Fruit fly (Drosophila melanogaster) whole organism, embryonic: ENCODE measurements around the gene UQCR-6.4L.

Experiments used
- Antp ChIP-seq: fragments of 200-800 bp; sonication (Bioruptor generic); optimal IDR thresholded peaks from 3 replicates; lab custom pipeline; 2016; ENCODE audit warnings: missing biosample characterization, missing genetic modification characterization
- Atf3 ChIP-seq: fragments of 200-800 bp; sonication (Bioruptor generic); optimal IDR thresholded peaks from 3 replicates; lab custom pipeline; 2016; ENCODE audit warnings: missing biosample characterization, missing genetic modification characterization
- CG1024 ChIP-seq: fragments of 200-800 bp; sonication (Bioruptor generic); IDR thresholded peaks from 2 replicates; pipeline ENCODE4 v1.3.6; 2022; ENCODE audit warnings: missing biosample characterization, missing genetic modification characterization
- CG12071 ChIP-seq: fragments of 200-800 bp; sonication (Bioruptor generic); optimal IDR thresholded peaks from 3 replicates; lab custom pipeline; 2018; ENCODE audit warnings: missing biosample characterization, mild to moderate bottlenecking, missing genetic modification characterization
- CG14710 ChIP-seq: fragments of 200-800 bp; sonication (Bioruptor generic); optimal IDR thresholded peaks from 3 replicates; lab custom pipeline; 2019; ENCODE audit warnings: missing biosample characterization, mild to moderate bottlenecking, missing genetic modification characterization, moderate library complexity
- CG15269 ChIP-seq: fragments of 200-800 bp; sonication (Bioruptor generic); optimal IDR thresholded peaks from 2 replicates; lab custom pipeline; 2018; ENCODE audit warnings: missing biosample characterization, mild to moderate bottlenecking, missing genetic modification characterization, moderate library complexity
- CG1602 ChIP-seq: fragments of 200-800 bp; sonication (Bioruptor generic); optimal IDR thresholded peaks from 3 replicates; lab custom pipeline; 2016; ENCODE audit warnings: missing biosample characterization, missing genetic modification characterization
- CG16779 ChIP-seq: fragments of 200-800 bp; sonication (Bioruptor generic); IDR thresholded peaks from 2 replicates; pipeline ENCODE4 v1.3.6; 2022; ENCODE audit warnings: missing biosample characterization, missing genetic modification characterization
- CG17829 ChIP-seq: fragments of 200-800 bp; optimal IDR thresholded peaks from 2 replicates; lab custom pipeline; 2019; ENCODE audit warnings: missing biosample characterization, mild to moderate bottlenecking, missing genetic modification characterization, moderate library complexity
- CG17912 ChIP-seq: fragments of 200-800 bp; sonication (Bioruptor generic); optimal IDR thresholded peaks from 2 replicates; lab custom pipeline; 2018; ENCODE audit warnings: missing biosample characterization, mild to moderate bottlenecking, missing genetic modification characterization
- CG18476 ChIP-seq: fragments of 200-800 bp; sonication (Bioruptor generic); optimal IDR thresholded peaks from 2 replicates; lab custom pipeline; 2016; ENCODE audit warnings: missing biosample characterization, mild to moderate bottlenecking, missing genetic modification characterization
- CG2120 ChIP-seq: fragments of 200-800 bp; sonication (Bioruptor generic); optimal IDR thresholded peaks from 3 replicates; lab custom pipeline; 2016; ENCODE audit warnings: missing biosample characterization, missing genetic modification characterization
- CG2129 ChIP-seq: fragments of 200-800 bp; sonication (Bioruptor generic); IDR thresholded peaks from 2 replicates; pipeline ENCODE4 v1.3.6; 2022; ENCODE audit warnings: missing biosample characterization, missing genetic modification characterization; ENCODE audit not compliant: partially characterized antibody
- CG2199 ChIP-seq: fragments of 200-800 bp; sonication (Bioruptor generic); IDR thresholded peaks from 3 replicates; pipeline ENCODE4 v1.3.6; 2022; ENCODE audit warnings: missing biosample characterization, missing genetic modification characterization
- CG31365 ChIP-seq: fragments of 200-800 bp; sonication (Bioruptor generic); optimal IDR thresholded peaks from 2 replicates; lab custom pipeline; 2018; ENCODE audit warnings: missing biosample characterization, mild to moderate bottlenecking, missing genetic modification characterization
- CG6254 ChIP-seq: fragments of 200-800 bp; sonication (Bioruptor generic); optimal IDR thresholded peaks from 3 replicates; lab custom pipeline; 2017; ENCODE audit warnings: mild to moderate bottlenecking, missing biosample characterization, missing genetic modification reagents, missing genetic modification characterization
- CG6272 ChIP-seq: fragments of 200-800 bp; sonication (Bioruptor generic); IDR thresholded peaks from 2 replicates; pipeline ENCODE4 v1.3.6; 2022; ENCODE audit warnings: missing biosample characterization, missing genetic modification characterization
- CG6689 ChIP-seq: fragments of 200-800 bp; sonication (Bioruptor generic); IDR thresholded peaks from 2 replicates; pipeline ENCODE4 v1.3.6; 2022; ENCODE audit warnings: missing biosample characterization, missing genetic modification characterization
- CG6854 ChIP-seq: fragments of 200-800 bp; sonication (Bioruptor generic); optimal IDR thresholded peaks from 3 replicates; lab custom pipeline; 2017; ENCODE audit warnings: missing biosample characterization, mild to moderate bottlenecking, missing genetic modification characterization
- CG8290 ChIP-seq, 3 experiments: fragments of 200-800 bp; sonication (Bioruptor generic); optimal IDR thresholded peaks; 2 replicates each; lab custom pipeline; 2016 to 2019; ENCODE audit warnings: missing biosample characterization in 3 of 3, missing genetic modification characterization in 3 of 3, mild to moderate bottlenecking in 2 of 3, moderate library complexity in 1 of 3
- CG8944 ChIP-seq: fragments of 200-800 bp; sonication (Bioruptor generic); optimal IDR thresholded peaks from 3 replicates; lab custom pipeline; 2016; ENCODE audit warnings: missing biosample characterization, missing genetic modification characterization
- CG9437 ChIP-seq: fragments of 200-800 bp; sonication (Bioruptor generic); optimal IDR thresholded peaks from 2 replicates; lab custom pipeline; 2018; ENCODE audit warnings: missing biosample characterization, mild to moderate bottlenecking, missing genetic modification characterization
- Camta ChIP-seq: fragments of 200-800 bp; sonication (Bioruptor generic); optimal IDR thresholded peaks from 2 replicates; lab custom pipeline; 2016; ENCODE audit warnings: missing biosample characterization, missing genetic modification characterization
- Eip74EF ChIP-seq, 2 experiments: fragments of 200-800 bp in 1 of 2; fragments of >200 bp in 1 of 2; sonication (Bioruptor generic) in 1 of 2; optimal IDR thresholded peaks; 2 replicates each; lab custom pipeline; 2017 to 2019; ENCODE audit warnings: missing biosample characterization in 2 of 2, missing genetic modification characterization in 2 of 2, mild to moderate bottlenecking in 1 of 2, moderate library complexity in 1 of 2
- HLH54F ChIP-seq: fragments of 200-800 bp; sonication (Bioruptor generic); optimal IDR thresholded peaks from 3 replicates; lab custom pipeline; 2016; ENCODE audit warnings: missing biosample characterization, missing genetic modification characterization
- Hey ChIP-seq: fragments of 200-800 bp; sonication (Bioruptor generic); optimal IDR thresholded peaks from 3 replicates; lab custom pipeline; 2018; ENCODE audit warnings: missing biosample characterization, mild to moderate bottlenecking, missing genetic modification characterization
- Hr51 ChIP-seq, 2 experiments: fragments of 200-800 bp; sonication (Bioruptor generic); optimal IDR thresholded peaks; 2 replicates in 1 of 2; 3 replicates in 1 of 2; lab custom pipeline; 2016 to 2018; ENCODE audit warnings: missing biosample characterization in 2 of 2, missing genetic modification characterization in 2 of 2, mild to moderate bottlenecking in 1 of 2, moderate library complexity in 1 of 2
- Lhr ChIP-seq: fragments of 200-800 bp; sonication (Bioruptor generic); optimal IDR thresholded peaks from 3 replicates; lab custom pipeline; 2017; ENCODE audit warnings: mild to moderate bottlenecking, missing biosample characterization, missing genetic modification reagents, missing genetic modification characterization
- Lim3 ChIP-seq: fragments of 200-800 bp; sonication (Bioruptor generic); IDR thresholded peaks from 2 replicates; pipeline ENCODE4 v1.3.6; 2022; ENCODE audit warnings: missing biosample characterization, missing genetic modification characterization
- Max ChIP-seq: fragments of 200-800 bp; sonication (Bioruptor generic); optimal IDR thresholded peaks from 2 replicates; lab custom pipeline; 2016; ENCODE audit warnings: missing biosample characterization, mild to moderate bottlenecking, missing genetic modification characterization
- Opbp ChIP-seq: fragments of 200-800 bp; sonication (Bioruptor generic); IDR thresholded peaks from 3 replicates; pipeline ENCODE4 v1.3.6; 2022; ENCODE audit warnings: missing biosample characterization, missing genetic modification characterization; ENCODE audit not compliant: partially characterized antibody
- Ptx1 ChIP-seq: fragments of 200-800 bp; sonication (Bioruptor generic); IDR thresholded peaks from 2 replicates; pipeline ENCODE4 v1.3.6; 2022; ENCODE audit warnings: missing biosample characterization, missing genetic modification characterization
- Rfx ChIP-seq: fragments of 200-800 bp; sonication (Bioruptor generic); IDR thresholded peaks from 2 replicates; pipeline ENCODE4 v1.3.6; 2022; ENCODE audit warnings: missing biosample characterization, missing genetic modification characterization
- Taf1 ChIP-seq: fragments of 200-800 bp; sonication (Bioruptor generic); IDR thresholded peaks from 2 replicates; pipeline ENCODE4 v1.3.6; 2022; ENCODE audit warnings: missing biosample characterization, missing genetic modification characterization
- al ChIP-seq: fragments of 200-800 bp; sonication (Bioruptor generic); IDR thresholded peaks from 2 replicates; pipeline ENCODE4 v1.3.6; 2022; ENCODE audit warnings: missing biosample characterization, missing genetic modification characterization
- ap ChIP-seq: fragments of 200-800 bp; sonication (Bioruptor generic); IDR thresholded peaks from 2 replicates; pipeline ENCODE4 v1.3.6; 2022; ENCODE audit warnings: missing biosample characterization, missing genetic modification characterization
- croc ChIP-seq: fragments of 200-800 bp; sonication (Bioruptor generic); conservative IDR thresholded peaks from 3 replicates; pipeline ENCODE4 v1.3.6; 2022; ENCODE audit warnings: missing biosample characterization, missing genetic modification characterization
- fd3F ChIP-seq: fragments of 200-800 bp; sonication (Bioruptor generic); optimal IDR thresholded peaks from 2 replicates; lab custom pipeline; 2018; ENCODE audit warnings: missing biosample characterization, mild to moderate bottlenecking, missing genetic modification characterization, moderate library complexity
- fd96Cb ChIP-seq: fragments of 200-800 bp; sonication (Bioruptor generic); optimal IDR thresholded peaks from 2 replicates; lab custom pipeline; 2018; ENCODE audit warnings: missing biosample characterization, mild to moderate bottlenecking, missing genetic modification characterization, moderate library complexity
- gce ChIP-seq: fragments of 200-800 bp; sonication (Bioruptor generic); IDR thresholded peaks from 3 replicates; pipeline ENCODE4 v1.3.6; 2022; ENCODE audit warnings: missing biosample characterization, missing genetic modification characterization
- gfzf ChIP-seq: fragments of 200-800 bp; sonication (Bioruptor generic); optimal IDR thresholded peaks from 2 replicates; lab custom pipeline; 2016; ENCODE audit warnings: missing biosample characterization, mild to moderate bottlenecking, missing genetic modification characterization, moderate library complexity
- knrl ChIP-seq: fragments of 200-800 bp; sonication (Bioruptor generic); IDR thresholded peaks from 3 replicates; pipeline ENCODE4 v1.3.6; 2022; ENCODE audit warnings: missing biosample characterization, missing genetic modification characterization; ENCODE audit not compliant: partially characterized antibody
- lmd ChIP-seq: fragments of 200-800 bp; sonication (Bioruptor generic); IDR thresholded peaks from 2 replicates; pipeline ENCODE4 v1.3.6; 2022; ENCODE audit warnings: missing biosample characterization, missing genetic modification characterization
- mam ChIP-seq: fragments of 200-800 bp; sonication (Bioruptor generic); optimal IDR thresholded peaks from 3 replicates; lab custom pipeline; 2016; ENCODE audit warnings: missing biosample characterization, missing genetic modification characterization
- otp ChIP-seq: fragments of 200-800 bp; sonication (Bioruptor generic); IDR thresholded peaks from 3 replicates; pipeline ENCODE4, ENCODE4 v1.3.6; 2022; ENCODE audit warnings: missing biosample characterization, missing genetic modification characterization
- scrt ChIP-seq: fragments of 200-800 bp; sonication (Bioruptor generic); optimal IDR thresholded peaks from 2 replicates; lab custom pipeline; 2018; ENCODE audit warnings: missing biosample characterization, mild to moderate bottlenecking, missing genetic modification characterization, moderate library complexity
- sr ChIP-seq: fragments of 200-800 bp; sonication (Bioruptor generic); IDR thresholded peaks from 3 replicates; pipeline ENCODE4 v1.3.6; 2022; ENCODE audit warnings: missing biosample characterization, missing genetic modification characterization
- sug ChIP-seq: fragments of 200-800 bp; optimal IDR thresholded peaks from 2 replicates; lab custom pipeline; 2019; ENCODE audit warnings: missing biosample characterization, mild to moderate bottlenecking, missing genetic modification characterization, moderate library complexity
- ttk ChIP-seq: fragments of 200-800 bp; sonication (Bioruptor generic); IDR thresholded peaks from 2 replicates; pipeline ENCODE4 v2.1.2; 2022; ENCODE audit warnings: missing biosample characterization, missing genetic modification characterization
- tx ChIP-seq: fragments of 200-800 bp; sonication (Bioruptor generic); optimal IDR thresholded peaks from 2 replicates; lab custom pipeline; 2016; ENCODE audit warnings: missing biosample characterization, missing genetic modification characterization

The UQCR-6.4L gene

DNA sequence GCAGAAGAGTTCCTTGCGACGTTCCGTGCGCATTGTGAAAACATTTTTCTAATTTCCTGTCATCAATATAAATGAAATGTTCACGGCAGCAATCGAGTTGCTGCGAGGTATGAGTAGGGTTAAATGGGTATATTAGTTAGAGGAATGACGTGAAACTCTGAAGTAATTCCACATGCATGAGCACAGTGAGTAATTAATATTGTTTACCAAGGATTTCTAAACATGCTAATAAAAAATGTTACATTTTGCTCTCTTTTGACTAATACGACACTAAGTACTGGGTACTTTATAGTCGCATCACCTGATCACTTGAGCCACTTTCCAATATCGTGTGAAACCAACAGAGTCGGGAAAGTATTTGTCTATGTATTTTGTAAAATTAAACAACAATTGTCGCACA is 22.3 kb upstream of the UQCR-6.4L start (continued):
- no peak for TF ChIP-seq HLH54F (GFP tag; lab: Kevin White, UChicago)
- no peak for TF ChIP-seq Lim3 (GFP tag; lab: Robert Waterston, UW)
- TF ChIP-seq CG1602 (GFP tag; lab: Kevin White, UChicago), result peak; percentile 30
- no peak for TF ChIP-seq al (GFP tag; lab: Robert Waterston, UW)
- TF ChIP-seq CG8290 (GFP tag; optimal IDR thresholded peaks at IDR 0.05; lab: Kevin White, UChicago), result no peak
- TF ChIP-seq CG8290 (tag; optimal IDR thresholded peaks at IDR 0.05; lab: Kevin White, UChicago), result peak in 1 of 2 experiments; percentile 23
- TF ChIP-seq fd3F, result no peak
- TF ChIP-seq fd96Cb (tag; lab: Kevin White, UChicago), result peak; percentile 71
- peak; percentile 26; the same call in 1 of the 2 replicates for TF ChIP-seq CG1024 (GFP tag; lab: Robert Waterston, UW)
- TF ChIP-seq CG2129, result no peak
- TF ChIP-seq tx (GFP tag; lab: Kevin White, UChicago), result peak; percentile 21
- TF ChIP-seq Rfx (GFP tag; lab: Robert Waterston, UW), result peak; percentile 35; the same call in 1 of the 2 replicates
- no peak for TF ChIP-seq CG2199 (GFP tag; lab: Robert Waterston, UW)
- TF ChIP-seq CG12071 (GFP tag; lab: Kevin White, UChicago), result peak; percentile 22
- TF ChIP-seq sug (tag; lab: Kevin White, UChicago), result no peak
- TF ChIP-seq Ptx1 (GFP tag; lab: Robert Waterston, UW), result peak; percentile 41; the same call in 1 of the 2 replicates
- no peak for TF ChIP-seq ttk (GFP tag; lab: Robert Waterston, UW)
- TF ChIP-seq CG17829 (tag; lab: Kevin White, UChicago), result no peak
- no peak for TF ChIP-seq CG16779 (GFP tag; lab: Robert Waterston, UW)
- TF ChIP-seq CG2120 (GFP tag; lab: Kevin White, UChicago), result peak; percentile 11
- TF ChIP-seq Taf1 (GFP tag; lab: Robert Waterston, UW), result 0 out of 2 replicates have a peak, but pooled peaks have one; percentile 5
- no peak for TF ChIP-seq Max
- peak; percentile 7 for TF ChIP-seq CG9437 (GFP tag; lab: Kevin White, UChicago)
- no peak for TF ChIP-seq sr (GFP tag; lab: Robert Waterston, UW)
- peak; percentile 25 for TF ChIP-seq CG14710
- no peak for TF ChIP-seq Hey
- no peak for TF ChIP-seq ap (GFP tag; lab: Robert Waterston, UW)
- no peak for TF ChIP-seq gce (GFP tag; lab: Robert Waterston, UW)
- no peak for TF ChIP-seq CG6254 (GFP tag; lab: Kevin White, UChicago)
- no peak for TF ChIP-seq gfzf (GFP tag; lab: Kevin White, UChicago)
- no peak for TF ChIP-seq mam (GFP tag; lab: Kevin White, UChicago)
- no peak for TF ChIP-seq CG6854 (GFP tag; lab: Kevin White, UChicago)
- TF ChIP-seq scrt (GFP tag; lab: Kevin White, UChicago), result no peak
- TF ChIP-seq CG31365 (tag; lab: Kevin White, UChicago), result no peak
- TF ChIP-seq knrl (GFP tag; lab: Robert Waterston, UW), result no peak
- no peak for TF ChIP-seq CG17912 (GFP tag; lab: Kevin White, UChicago)
- no peak for TF ChIP-seq Eip74EF (GFP tag; optimal IDR thresholded peaks at IDR 0.05; lab: Kevin White, UChicago)
- peak; percentile 57 for TF ChIP-seq lmd (GFP tag; lab: Robert Waterston, UW)
- peak; percentile 16 for TF ChIP-seq CG8944
- no peak for TF ChIP-seq CG6272 (GFP tag; lab: Robert Waterston, UW)
- 0 out of 3 replicates have a peak, but pooled peaks have one; percentile 37 for TF ChIP-seq otp (GFP tag; lab: Robert Waterston, UW)
- peak; percentile 24 for TF ChIP-seq CG15269 (tag; lab: Kevin White, UChicago)
- TF ChIP-seq Atf3 (GFP tag; lab: Kevin White, UChicago), result peak; percentile 7
- peak; percentile 43 for TF ChIP-seq Antp (GFP tag; lab: Kevin White, UChicago)
- peak; percentile 11 for TF ChIP-seq Camta (GFP tag; lab: Kevin White, UChicago)
- TF ChIP-seq croc (GFP tag; lab: Robert Waterston, UW), result peak; percentile 20; the same call in 1 of the 3 replicates
- no peak for TF ChIP-seq CG18476 (GFP tag; lab: Kevin White, UChicago)
- no peak for TF ChIP-seq Lhr (GFP tag; lab: Kevin White, UChicago)
- peak; percentile 26; the same call in 1 of the 2 replicates for TF ChIP-seq CG6689 (GFP tag; lab: Robert Waterston, UW)
- TF ChIP-seq Opbp (GFP tag; lab: Robert Waterston, UW), result no peak
- peak in 1 of 2 experiments; percentile 43 for TF ChIP-seq Hr51 (GFP tag; optimal IDR thresholded peaks at IDR 0.05; lab: Kevin White, UChicago)
